Fruit fly (Drosophila melanogaster) whole organism, wandering third instar larva: ENCODE measurements around the gene ouib.

Source experiments
- Abd-B ChIP-seq: fragments of >200 bp; optimal IDR thresholded peaks from 2 replicates; lab custom pipeline; 2017; ENCODE audit warnings: missing biosample characterization, missing genetic modification characterization
- Dfd ChIP-seq: fragments of >200 bp; optimal IDR thresholded peaks from 2 replicates; lab custom pipeline; 2017; ENCODE audit warnings: missing biosample characterization, missing genetic modification characterization
- Dif ChIP-seq: fragments of 200-275, 200-300 bp; sonication (Bioruptor generic); optimal IDR thresholded peaks from 2 replicates; lab custom pipeline; 2018; ENCODE audit warnings: missing biosample characterization, missing genetic modification characterization; ENCODE audit not compliant: partially characterized antibody
- GATAd ChIP-seq: sonication (Bioruptor generic); optimal IDR thresholded peaks from 2 replicates; lab custom pipeline; 2016; ENCODE audit warnings: missing biosample characterization, missing genetic modification characterization
- OdsH ChIP-seq: fragments of 200-800 bp; sonication (Bioruptor generic); optimal IDR thresholded peaks from 2 replicates; lab custom pipeline; 2016; ENCODE audit warnings: missing biosample characterization, mild to moderate bottlenecking, missing genetic modification characterization
- dmrt93B ChIP-seq: fragments of 200-800 bp; sonication (Bioruptor generic); optimal IDR thresholded peaks from 2 replicates; lab custom pipeline; 2018; ENCODE audit warnings: missing biosample characterization, mild to moderate bottlenecking, missing genetic modification characterization
- h ChIP-seq: fragments of 200-800 bp; sonication (Bioruptor generic); optimal IDR thresholded peaks from 3 replicates; lab custom pipeline; 2016; ENCODE audit warnings: missing biosample characterization, mild to moderate bottlenecking, missing genetic modification characterization
- sv ChIP-seq: fragments of 200-800 bp; sonication (Bioruptor generic); optimal IDR thresholded peaks from 3 replicates; lab custom pipeline; 2016; ENCODE audit warnings: missing biosample characterization, missing genetic modification characterization
- usp ChIP-seq: fragments of >200 bp; optimal IDR thresholded peaks from 2 replicates; lab custom pipeline; 2017; ENCODE audit warnings: missing biosample characterization, missing genetic modification characterization

dm6 chr3R:8679934-8680333 is 45.3 kb upstream of the ouib start, which contains the start of gene CG33325:
- TF ChIP-seq usp (GFP tag; lab: Kevin White, UChicago) (no peak), GATAd (no peak), OdsH (GFP tag; lab: Kevin White, UChicago) (no peak), Dfd (GFP tag; lab: Kevin White, UChicago) (no peak), Abd-B (no peak), sv (GFP tag; lab: Kevin White, UChicago) (no peak), dmrt93B (GFP tag; lab: Kevin White, UChicago) (no peak), Dif (GFP tag; lab: Kevin White, UChicago) (no peak), h (GFP tag; lab: Kevin White, UChicago) (no peak)
